Fruit fly (Drosophila melanogaster): ENCODE data around the gene CG43248.

dm6 chr3L:15519920-15520319 is 11.4 kb downstream of the CG43248 start:
- TF ChIP-seq esn (GFP tag; optimal IDR thresholded peaks at IDR 0.05) (no peak), CG8119 (GFP tag; IDR thresholded peaks at IDR 0.05) (no peak), fd59A (GFP tag; optimal IDR thresholded peaks at IDR 0.05) (no peak), Eip75B (GFP tag; optimal IDR thresholded peaks at IDR 0.05) (no peak), salr (GFP tag; optimal IDR thresholded peaks at IDR 0.05) (no peak), ss (GFP tag; optimal IDR thresholded peaks at IDR 0.05) (no peak), net (GFP tag; optimal IDR thresholded peaks at IDR 0.05) (no peak), CG16779 (tag; optimal IDR thresholded peaks at IDR 0.05) (no peak), Eip78C (GFP tag) (no peak)

All from whole organism, prepupa.